Worm (Caenorhabditis elegans) whole organism, midembryonic: ENCODE data around the gene R05G9.3.

Experiments used
- T22C8.4 ChIP-seq: fragments of 200-800 bp; sonication (Bioruptor generic); IDR thresholded peaks from 2 replicates; pipeline ENCODE4 v1.3.6; 2022; ENCODE audit warnings: missing genetic modification characterization, missing compliant biosample characterization
- cog-1 ChIP-seq: sonication (generic microtip); optimal IDR thresholded peaks from 2 replicates; lab custom pipeline; 2016; ENCODE audit warnings: missing genetic modification characterization, missing compliant biosample characterization
- flt-1 ChIP-seq: fragments of 200-800 bp; sonication (Bioruptor generic); IDR thresholded peaks from 2 replicates; pipeline ENCODE4 v1.3.6; 2022; ENCODE audit warnings: missing genetic modification characterization, missing compliant biosample characterization
- klf-2 ChIP-seq: fragments of 200-800 bp; sonication (Bioruptor generic); conservative IDR thresholded peaks from 2 replicates; pipeline ENCODE4 v1.3.6; 2022; ENCODE audit warnings: missing genetic modification reagents, missing genetic modification characterization, missing compliant biosample characterization
- med-1 ChIP-seq: sonication (generic microtip); optimal IDR thresholded peaks from 2 replicates; lab custom pipeline; 2017; ENCODE audit warnings: missing genetic modification characterization, mild to moderate bottlenecking, missing compliant biosample characterization, antibody characterized with exemption, missing genetic modification reagents; ENCODE audit not compliant: insufficient read depth
- ref-1 ChIP-seq: fragments of 200-800 bp; sonication (Bioruptor generic); conservative IDR thresholded peaks from 2 replicates; pipeline ENCODE4 v1.3.6; 2022; ENCODE audit warnings: missing genetic modification reagents, missing genetic modification characterization, missing compliant biosample characterization
- tab-1 ChIP-seq: fragments of 200-800 bp; sonication (Bioruptor generic); IDR thresholded peaks from 2 replicates; pipeline ENCODE4 v1.3.6; 2022; ENCODE audit warnings: missing genetic modification characterization, missing compliant biosample characterization
- ztf-23 ChIP-seq: fragments of 200-800 bp; sonication (Bioruptor generic); IDR thresholded peaks from 2 replicates; pipeline ENCODE4 v1.3.6; 2022; ENCODE audit warnings: missing genetic modification reagents, missing genetic modification characterization, missing compliant biosample characterization
- ztf-29 ChIP-seq: fragments of 200-800 bp; sonication (Bioruptor generic); IDR thresholded peaks from 2 replicates; pipeline ENCODE4 v1.3.6; 2022; ENCODE audit warnings: missing genetic modification reagents, missing genetic modification characterization, missing compliant biosample characterization

DNA sequence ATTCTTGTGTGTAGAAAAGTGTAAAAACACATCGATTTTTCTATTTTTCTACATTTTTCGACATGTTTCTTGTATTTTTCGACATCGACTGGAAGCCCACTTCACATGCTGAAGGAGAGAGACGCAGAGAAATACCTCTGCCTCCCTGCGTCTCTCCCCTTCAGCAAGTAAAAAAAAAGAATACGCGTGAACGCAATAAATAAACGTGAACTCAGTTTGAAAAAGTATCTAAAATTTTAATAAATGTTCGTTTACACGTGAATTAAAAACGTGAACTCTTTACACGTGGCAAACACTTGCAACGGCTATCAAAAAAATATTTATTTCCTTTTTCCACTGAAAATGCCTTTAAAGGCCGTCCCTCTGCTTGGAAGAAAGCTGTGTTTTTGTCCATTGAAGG lies 1.5 kb upstream of the R05G9.3 start, which contains the start of gene R05G9.1:
- no peak for TF ChIP-seq flt-1 (GFP tag; lab: Robert Waterston, UW)
- TF ChIP-seq T22C8.4 (GFP tag; lab: Robert Waterston, UW), result no peak
- no peak for TF ChIP-seq klf-2 (GFP tag; lab: Robert Waterston, UW)
- no peak for TF ChIP-seq ztf-23 (GFP tag; lab: Robert Waterston, UW)
- TF ChIP-seq ztf-29 (GFP tag; lab: Robert Waterston, UW), result no peak
- TF ChIP-seq cog-1 (tag; lab: Kevin White, UChicago), result no peak
- TF ChIP-seq med-1 (GFP tag; lab: Kevin White, UChicago), result no peak
- no peak for TF ChIP-seq tab-1 (GFP tag; lab: Robert Waterston, UW)
- no peak for TF ChIP-seq ref-1
